Worm (Caenorhabditis elegans) whole organism, mixed stage, embryonic: ENCODE data around the gene F19B10.5.

ENCODE experiments used
- M03D4.4 ChIP-seq: sonication (generic microtip); optimal IDR thresholded peaks from 2 replicates; lab custom pipeline; 2017; ENCODE audit warnings: mild to moderate bottlenecking, missing genetic modification characterization, missing compliant biosample characterization
- lin-13 ChIP-seq: fragments of 150-350 bp; optimal IDR thresholded peaks from 2 replicates; lab custom pipeline; 2014; ENCODE audit warnings: missing biosample characterization, missing genetic modification characterization
- lsy-2 ChIP-seq: fragments of 150-350 bp; optimal IDR thresholded peaks from 2 replicates; lab custom pipeline; 2014; ENCODE audit warnings: missing biosample characterization, missing genetic modification characterization
- nhr-237 ChIP-seq: fragments of 150-350 bp; optimal IDR thresholded peaks from 2 replicates; lab custom pipeline; 2014; ENCODE audit warnings: missing biosample characterization, missing genetic modification characterization
- snpc-4 ChIP-seq: fragments of 150-350 bp; optimal IDR thresholded peaks from 2 replicates; lab custom pipeline; 2014; ENCODE audit warnings: missing biosample characterization, missing genetic modification characterization
- unc-62 ChIP-seq: fragments of 150-350 bp; optimal IDR thresholded peaks from 2 replicates; lab custom pipeline; 2014; ENCODE audit warnings: missing biosample characterization, missing genetic modification reagents, missing genetic modification characterization

DNA sequence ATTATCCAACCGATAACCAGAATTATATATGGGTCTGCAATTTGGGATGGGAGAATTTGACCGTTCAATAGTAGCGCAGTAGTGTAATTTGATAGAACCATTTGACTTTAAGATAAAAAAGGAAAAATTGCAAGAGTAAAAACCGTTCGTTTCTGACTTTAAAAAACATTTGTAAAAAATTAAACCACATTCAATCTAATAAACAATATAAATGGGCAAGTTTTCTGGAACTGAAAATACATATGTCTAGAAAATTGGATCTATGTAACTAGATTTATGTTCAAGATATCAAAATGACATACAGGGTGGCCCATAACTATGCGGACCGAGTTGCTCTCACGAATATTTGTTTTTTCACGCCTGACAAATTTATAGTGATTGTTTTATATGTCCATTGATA is 39.2 kb downstream of the F19B10.5 start, which contains the start of gene srx-102:
- TF ChIP-seq nhr-237 (no peak), snpc-4 (tag; lab: Kevin White, UChicago) (no peak), unc-62 (GFP tag; lab: Kevin White, UChicago) (no peak), lsy-2 (tag; lab: Kevin White, UChicago) (no peak), M03D4.4 (tag; lab: Kevin White, UChicago) (no peak), lin-13 (no peak)
